Worm (Caenorhabditis elegans) whole organism, L4 larva: ENCODE data around the gene taf-13.
A peak's percentile ranks its signal among the peaks of the same experiment; 100 is the strongest.

Experiments used
- Y105C5A.15 ChIP-seq: fragments of 200-800 bp; sonication (Bioruptor generic); IDR thresholded peaks from 2 replicates; pipeline ENCODE4 v1.3.6; 2022; ENCODE audit warnings: missing genetic modification characterization, missing compliant biosample characterization
- ama-1 ChIP-seq: fragments of 150-350 bp; optimal IDR thresholded peaks from 2 replicates; lab custom pipeline; 2014; ENCODE audit warnings: inconsistent platforms, mixed read lengths
- ces-1 ChIP-seq: fragments of 150-350 bp; sonication (generic microtip); optimal IDR thresholded peaks from 4 replicates; lab custom pipeline; 2014; ENCODE audit warnings: missing biosample characterization, missing genetic modification reagents, missing genetic modification characterization
- dmd-8 ChIP-seq: fragments of 200-800 bp; sonication (Bioruptor generic); IDR thresholded peaks from 2 replicates; pipeline ENCODE4 v1.3.6; 2022; ENCODE audit warnings: missing genetic modification characterization, missing compliant biosample characterization
- jun-1 ChIP-seq: fragments of 150-350 bp; optimal IDR thresholded peaks from 2 replicates; lab custom pipeline; 2014; ENCODE audit warnings: missing biosample characterization, missing genetic modification reagents, missing genetic modification characterization
- lin-1 ChIP-seq: fragments of 200-800 bp; sonication (Bioruptor generic); IDR thresholded peaks from 2 replicates; pipeline ENCODE4 v1.3.6; 2022; ENCODE audit warnings: missing genetic modification reagents, missing genetic modification characterization, missing compliant biosample characterization
- lsy-2 ChIP-seq, 2 experiments: fragments of 150-350 bp in 1 of 2; sonication (generic microtip) in 1 of 2; optimal IDR thresholded peaks; 2 replicates each; lab custom pipeline; 2014 to 2017; ENCODE audit warnings: missing biosample characterization in 2 of 2, missing genetic modification characterization in 2 of 2
- mdl-1 ChIP-seq, 2 experiments: fragments of 150-350 bp in 1 of 2; sonication (generic microtip) in 1 of 2; optimal IDR thresholded peaks; 2 replicates each; lab custom pipeline; 2014 to 2017; ENCODE audit warnings: missing biosample characterization in 2 of 2, missing genetic modification characterization in 2 of 2
- nhr-10 ChIP-seq: fragments of 150-350 bp; optimal IDR thresholded peaks from 2 replicates; lab custom pipeline; 2014; ENCODE audit warnings: missing biosample characterization, missing genetic modification characterization
- nhr-11 ChIP-seq: fragments of 150-350 bp; optimal IDR thresholded peaks from 2 replicates; lab custom pipeline; 2014; ENCODE audit warnings: missing biosample characterization, missing genetic modification characterization
- nhr-237 ChIP-seq: sonication (generic microtip); optimal IDR thresholded peaks from 2 replicates; lab custom pipeline; 2017; ENCODE audit warnings: missing biosample characterization, missing genetic modification characterization
- snpc-1.2 ChIP-seq: fragments of 200-800 bp; sonication (Bioruptor generic); IDR thresholded peaks from 2 replicates; pipeline ENCODE4 v1.3.6; 2022; ENCODE audit warnings: missing genetic modification reagents, missing genetic modification characterization, missing compliant biosample characterization
- snpc-4 ChIP-seq: fragments of 150-350 bp; optimal IDR thresholded peaks from 2 replicates; lab custom pipeline; 2014; ENCODE audit warnings: missing biosample characterization, missing genetic modification characterization
- vab-7 ChIP-seq: fragments of 200-800 bp; sonication (Bioruptor generic); IDR thresholded peaks from 2 replicates; pipeline ENCODE4 v1.3.6; 2022; ENCODE audit warnings: missing genetic modification reagents, missing genetic modification characterization, missing compliant biosample characterization

ce11 chrII:10607238-10607961 lies 2.0 kb upstream of the taf-13 start, which contains the start of gene ccm-3:
- TF ChIP-seq dmd-8 (GFP tag; lab: Robert Waterston, UW) (no peak), ces-1 (GFP tag; lab: Kevin White, UChicago) (no peak), nhr-10 (tag; lab: Kevin White, UChicago) (no peak), Y105C5A.15 (no peak), nhr-11 (tag; lab: Kevin White, UChicago) (peak; percentile 17), jun-1 (tag; lab: Kevin White, UChicago) (no peak), lsy-2 (tag; optimal IDR thresholded peaks at IDR 0.05; lab: Kevin White, UChicago) (peak in 1 of 2 experiments; percentile 36), lin-1 (GFP tag; lab: Robert Waterston, UW) (no peak), nhr-237 (no peak), snpc-1.2 (GFP tag; lab: Robert Waterston, UW) (no peak), vab-7 (GFP tag; lab: Robert Waterston, UW) (no peak), snpc-4 (no peak), mdl-1 (tag; optimal IDR thresholded peaks at IDR 0.05; lab: Kevin White, UChicago) (no peak), ama-1 (lab: Kevin White, UChicago) (no peak)
